Worm (Caenorhabditis elegans) whole organism, L3 larva: Measurements from ENCODE around the gene nep-8.

Experiments used
- ceh-16 ChIP-seq: sonication (generic microtip); optimal IDR thresholded peaks from 2 replicates; lab custom pipeline; 2017; ENCODE audit warnings: missing biosample characterization, missing genetic modification characterization
- eor-1 ChIP-seq, 2 experiments: fragments of 150-350 bp; optimal IDR thresholded peaks; 2 replicates each; lab custom pipeline; 2014 to 2018; ENCODE audit warnings: missing biosample characterization in 2 of 2, missing genetic modification characterization in 2 of 2
- fkh-10 ChIP-seq: sonication (generic microtip); optimal IDR thresholded peaks from 2 replicates; lab custom pipeline; 2017; ENCODE audit warnings: missing biosample characterization, missing genetic modification reagents, missing genetic modification characterization
- fos-1 ChIP-seq: fragments of 150-350 bp; optimal IDR thresholded peaks from 2 replicates; lab custom pipeline; 2014; ENCODE audit warnings: missing biosample characterization, missing genetic modification characterization
- lin-15B ChIP-seq: fragments of 150-350 bp; optimal IDR thresholded peaks from 2 replicates; lab custom pipeline; 2014; ENCODE audit warnings: missing biosample characterization, missing genetic modification characterization
- lin-39 ChIP-seq: fragments of 150-350 bp; optimal IDR thresholded peaks from 2 replicates; lab custom pipeline; 2018; ENCODE audit warnings: missing biosample characterization, missing genetic modification reagents, missing genetic modification characterization
- mdl-1 ChIP-seq: fragments of 150-350 bp; optimal IDR thresholded peaks from 2 replicates; lab custom pipeline; 2014; ENCODE audit warnings: missing biosample characterization, missing genetic modification characterization
- nhr-11 ChIP-seq: fragments of 150-350 bp; optimal IDR thresholded peaks from 2 replicates; lab custom pipeline; 2014; ENCODE audit warnings: missing biosample characterization, missing genetic modification characterization
- nhr-67 ChIP-seq: fragments of 150-350 bp; optimal IDR thresholded peaks from 2 replicates; lab custom pipeline; 2014; ENCODE audit warnings: missing biosample characterization, missing genetic modification characterization
- nhr-77 ChIP-seq: fragments of 150-350 bp; optimal IDR thresholded peaks from 2 replicates; lab custom pipeline; 2014; ENCODE audit warnings: missing biosample characterization, missing genetic modification characterization
- pha-4 ChIP-seq: fragments of 150-350 bp; optimal IDR thresholded peaks from 2 replicates; lab custom pipeline; 2014; ENCODE audit warnings: missing biosample characterization, missing genetic modification reagents, missing genetic modification characterization
- unc-39 ChIP-seq: sonication (generic microtip); optimal IDR thresholded peaks from 4 replicates; lab custom pipeline; 2017; ENCODE audit warnings: missing biosample characterization, missing genetic modification characterization

DNA sequence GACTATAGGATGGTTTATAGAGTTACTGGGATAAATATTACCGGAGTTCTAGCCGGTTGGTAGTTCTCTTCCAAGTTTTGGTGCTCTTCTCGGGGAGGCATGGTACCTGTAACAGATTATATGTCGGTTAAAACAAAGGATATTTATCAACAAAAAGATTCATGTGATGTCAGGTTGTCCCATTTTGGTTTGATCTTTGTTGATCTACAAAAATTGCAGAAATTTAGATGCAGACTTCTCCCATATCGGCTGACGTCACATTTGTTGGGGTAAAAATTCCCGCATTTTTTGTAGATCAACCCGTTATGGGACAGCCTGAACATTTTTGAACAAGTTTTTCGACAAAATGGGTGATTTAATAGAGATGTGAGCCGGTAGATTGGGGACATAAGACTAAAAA is 35.5 kb upstream of the nep-8 start, which contains the start of gene Y49F6C.7:
- TF ChIP-seq ceh-16 (tag; lab: Kevin White, UChicago) (no peak), fos-1 (tag; lab: Kevin White, UChicago) (no peak), fkh-10 (no peak), nhr-11 (tag; lab: Kevin White, UChicago) (no peak), lin-15B (tag; lab: Kevin White, UChicago) (no peak), nhr-67 (tag; lab: Kevin White, UChicago) (no peak), pha-4 (tag; lab: Kevin White, UChicago) (no peak), mdl-1 (tag; lab: Kevin White, UChicago) (no peak), nhr-77 (tag; lab: Kevin White, UChicago) (no peak), unc-39 (tag; lab: Kevin White, UChicago) (no peak), eor-1 (tag; optimal IDR thresholded peaks at IDR 0.05; lab: Kevin White, UChicago) (no peak), lin-39 (tag; lab: Kevin White, UChicago) (no peak)
